Fruit fly (Drosophila melanogaster) whole organism, embryonic: ENCODE data around the gene Spt3.
A peak's percentile ranks its signal among the peaks of the same experiment; 100 is the strongest.

Experiments
- Aef1 ChIP-seq: fragments of 200-800 bp; sonication (Bioruptor generic); IDR thresholded peaks from 3 replicates; pipeline ENCODE4 v1.3.6; 2022; ENCODE audit warnings: missing biosample characterization, missing genetic modification characterization
- Bdp1 ChIP-seq: fragments of 200-800 bp; sonication (Bioruptor generic); optimal IDR thresholded peaks from 3 replicates; lab custom pipeline; 2016; ENCODE audit warnings: missing biosample characterization, missing genetic modification characterization
- CG10274 ChIP-seq: fragments of 200-800 bp; sonication (Bioruptor generic); optimal IDR thresholded peaks from 3 replicates; lab custom pipeline; 2017; ENCODE audit warnings: missing biosample characterization, mild to moderate bottlenecking, missing genetic modification characterization
- CG11085 ChIP-seq: fragments of 200-800 bp; sonication (Bioruptor generic); IDR thresholded peaks from 2 replicates; pipeline ENCODE4 v1.3.6; 2022; ENCODE audit warnings: missing biosample characterization, missing genetic modification characterization
- CG12299 ChIP-seq: fragments of 200-800 bp; sonication (Bioruptor generic); optimal IDR thresholded peaks from 2 replicates; lab custom pipeline; 2018; ENCODE audit warnings: missing biosample characterization, mild to moderate bottlenecking, missing genetic modification characterization
- CG18476 ChIP-seq: fragments of 200-800 bp; sonication (Bioruptor generic); optimal IDR thresholded peaks from 2 replicates; lab custom pipeline; 2016; ENCODE audit warnings: missing biosample characterization, mild to moderate bottlenecking, missing genetic modification characterization
- CG2120 ChIP-seq: fragments of 200-800 bp; sonication (Bioruptor generic); optimal IDR thresholded peaks from 3 replicates; lab custom pipeline; 2016; ENCODE audit warnings: missing biosample characterization, missing genetic modification characterization
- CG2202 ChIP-seq: fragments of 200-800 bp; sonication (Bioruptor generic); optimal IDR thresholded peaks from 2 replicates; lab custom pipeline; 2018; ENCODE audit warnings: missing biosample characterization, mild to moderate bottlenecking, missing genetic modification characterization
- CG2889 ChIP-seq: fragments of 200-800 bp; sonication (Bioruptor generic); IDR thresholded peaks from 3 replicates; pipeline ENCODE4 v1.3.6; 2022; ENCODE audit warnings: missing biosample characterization, missing genetic modification characterization
- CG3163 ChIP-seq: fragments of 200-800 bp; sonication (Bioruptor generic); optimal IDR thresholded peaks from 3 replicates; lab custom pipeline; 2016; ENCODE audit warnings: missing biosample characterization, missing genetic modification characterization
- CG8281 ChIP-seq: fragments of 200-800 bp; sonication (Bioruptor generic); optimal IDR thresholded peaks from 2 replicates; lab custom pipeline; 2018; ENCODE audit warnings: missing biosample characterization, mild to moderate bottlenecking, missing genetic modification characterization, moderate library complexity
- CG9609 ChIP-seq: fragments of 200-800 bp; sonication (Bioruptor generic); optimal IDR thresholded peaks from 3 replicates; lab custom pipeline; 2016; ENCODE audit warnings: missing biosample characterization, missing genetic modification characterization
- D19A ChIP-seq: fragments of 200-800 bp; optimal IDR thresholded peaks from 3 replicates; lab custom pipeline; 2019; ENCODE audit warnings: missing biosample characterization, mild to moderate bottlenecking, missing genetic modification characterization, moderate library complexity
- Drgx ChIP-seq: fragments of 200-800 bp; sonication (Bioruptor generic); IDR thresholded peaks from 2 replicates; pipeline ENCODE4 v1.3.6; 2022; ENCODE audit warnings: missing biosample characterization, missing genetic modification characterization
- E2f2 ChIP-seq: fragments of 200-800 bp; sonication (Bioruptor generic); IDR thresholded peaks from 2 replicates; pipeline ENCODE4 v1.3.6; 2022; ENCODE audit warnings: missing biosample characterization, missing genetic modification characterization
- Eip74EF ChIP-seq, 2 experiments: fragments of 200-800 bp in 1 of 2; fragments of >200 bp in 1 of 2; sonication (Bioruptor generic) in 1 of 2; optimal IDR thresholded peaks; 2 replicates each; lab custom pipeline; 2017 to 2019; ENCODE audit warnings: missing biosample characterization in 2 of 2, missing genetic modification characterization in 2 of 2, mild to moderate bottlenecking in 1 of 2, moderate library complexity in 1 of 2
- HLH54F ChIP-seq: fragments of 200-800 bp; sonication (Bioruptor generic); optimal IDR thresholded peaks from 3 replicates; lab custom pipeline; 2016; ENCODE audit warnings: missing biosample characterization, missing genetic modification characterization
- Jarid2 ChIP-seq: fragments of 200-800 bp; sonication (Bioruptor generic); optimal IDR thresholded peaks from 3 replicates; lab custom pipeline; 2017; ENCODE audit warnings: mild to moderate bottlenecking, missing biosample characterization, missing genetic modification reagents, missing genetic modification characterization
- Max ChIP-seq: fragments of 200-800 bp; sonication (Bioruptor generic); optimal IDR thresholded peaks from 2 replicates; lab custom pipeline; 2016; ENCODE audit warnings: missing biosample characterization, mild to moderate bottlenecking, missing genetic modification characterization
- Trl ChIP-seq, 3 experiments: fragments of >200 bp in 2 of 3; fragments of 200-800 bp in 1 of 3; sonication (Bioruptor generic) in 1 of 3; optimal IDR thresholded peaks; 2 replicates in 1 of 3; 3 replicates in 2 of 3; lab custom pipeline; 2016 to 2017; ENCODE audit warnings: missing biosample characterization in 1 of 3, missing genetic modification characterization in 1 of 3
- Xrp1 ChIP-seq: fragments of 200-800 bp; sonication (Bioruptor generic); IDR thresholded peaks from 2 replicates; pipeline ENCODE4 v1.3.6; 2022; ENCODE audit warnings: missing biosample characterization, missing genetic modification characterization
- ara ChIP-seq: fragments of 200-800 bp; sonication (Bioruptor generic); IDR thresholded peaks from 2 replicates; pipeline ENCODE4 v1.3.6; 2022; ENCODE audit warnings: missing biosample characterization, missing genetic modification characterization
- bsh ChIP-seq, 2 experiments: fragments of 200-800 bp; sonication (Bioruptor generic); optimal IDR thresholded peaks; 2 replicates each; lab custom pipeline; 2017 to 2018; ENCODE audit warnings: mild to moderate bottlenecking in 2 of 2, missing biosample characterization in 2 of 2, missing genetic modification characterization in 2 of 2, moderate library complexity in 1 of 2
- chinmo ChIP-seq: fragments of 200-800 bp; sonication (Bioruptor generic); IDR thresholded peaks from 4 replicates; pipeline ENCODE4 v1.3.6; 2022; ENCODE audit warnings: missing biosample characterization, missing genetic modification characterization; ENCODE audit not compliant: partially characterized antibody
- exex ChIP-seq: fragments of 200-800 bp; sonication (Bioruptor generic); optimal IDR thresholded peaks from 4 replicates; lab custom pipeline; 2018; ENCODE audit warnings: missing biosample characterization, mild to moderate bottlenecking, missing genetic modification characterization, moderate library complexity
- ftz-f1 ChIP-seq: fragments of 200-800 bp; sonication (Bioruptor generic); optimal IDR thresholded peaks from 2 replicates; lab custom pipeline; 2016; ENCODE audit warnings: missing biosample characterization, missing genetic modification characterization
- gsb ChIP-seq: fragments of 200-800 bp; sonication (Bioruptor generic); IDR thresholded peaks from 2 replicates; pipeline ENCODE4 v1.3.6; 2022; ENCODE audit warnings: missing biosample characterization, missing genetic modification characterization
- gt ChIP-seq: fragments of 200-800 bp; sonication (Bioruptor generic); IDR thresholded peaks from 2 replicates; pipeline ENCODE4 v1.3.6; 2022; ENCODE audit warnings: missing biosample characterization, missing genetic modification characterization
- hth ChIP-seq: fragments of >200 bp; optimal IDR thresholded peaks from 2 replicates; lab custom pipeline; 2017; ENCODE audit warnings: inconsistent platforms
- lab ChIP-seq: fragments of 200-800 bp; sonication (Bioruptor generic); optimal IDR thresholded peaks from 3 replicates; lab custom pipeline; 2017; ENCODE audit warnings: missing biosample characterization, missing genetic modification characterization, mild to moderate bottlenecking, moderate library complexity, missing genetic modification reagents
- lbe ChIP-seq: fragments of 200-800 bp; sonication (Bioruptor generic); optimal IDR thresholded peaks from 2 replicates; lab custom pipeline; 2016; ENCODE audit warnings: missing biosample characterization, mild to moderate bottlenecking, missing genetic modification characterization
- lilli ChIP-seq: fragments of 200-800 bp; sonication (Bioruptor generic); optimal IDR thresholded peaks from 3 replicates; lab custom pipeline; 2016; ENCODE audit warnings: missing biosample characterization, missing genetic modification characterization
- mirr ChIP-seq: fragments of 200-800 bp; sonication (Bioruptor generic); optimal IDR thresholded peaks from 3 replicates; lab custom pipeline; 2018; ENCODE audit warnings: missing biosample characterization, mild to moderate bottlenecking, missing genetic modification characterization
- nom ChIP-seq: fragments of 200-800 bp; sonication (Bioruptor generic); optimal IDR thresholded peaks from 2 replicates; lab custom pipeline; 2017; ENCODE audit warnings: missing biosample characterization, missing genetic modification characterization, mild to moderate bottlenecking, moderate library complexity, missing genetic modification reagents
- pan ChIP-seq, 4 experiments: fragments of >200 bp in 3 of 4; fragments of 200-800 bp in 1 of 4; sonication (Bioruptor generic) in 1 of 4; optimal IDR thresholded peaks in 3 of 4; IDR thresholded peaks in 1 of 4; 2 replicates each; pipeline versions ENCODE4 v1.3.6 to Lab custom; 2017 to 2022; ENCODE audit warnings: missing biosample characterization in 2 of 4, missing genetic modification characterization in 2 of 4, mixed read lengths in 1 of 4
- pho ChIP-seq: fragments of 200-800 bp; sonication (Bioruptor generic); optimal IDR thresholded peaks from 2 replicates; lab custom pipeline; 2016; ENCODE audit warnings: missing biosample characterization, missing genetic modification characterization
- sens ChIP-seq: fragments of 200-800 bp; sonication (Bioruptor generic); peaks from one replicate; lab custom pipeline; 2016; ENCODE audit warnings: missing biosample characterization, missing genetic modification characterization
- tna ChIP-seq: fragments of 200-800 bp; sonication (Bioruptor generic); IDR thresholded peaks from 2 replicates; pipeline ENCODE4 v1.3.6; 2022; ENCODE audit warnings: missing biosample characterization, missing genetic modification characterization; ENCODE audit not compliant: partially characterized antibody
- wor ChIP-seq: fragments of 200-800 bp; sonication (Bioruptor generic); IDR thresholded peaks from 2 replicates; pipeline ENCODE4 v1.3.6; 2022; ENCODE audit warnings: missing biosample characterization, missing genetic modification characterization
- z ChIP-seq: fragments of 200-800 bp; sonication (Bioruptor generic); IDR thresholded peaks from 3 replicates; pipeline ENCODE4 v1.3.6; 2022; ENCODE audit warnings: missing biosample characterization, missing genetic modification characterization

The Spt3 gene

dm6 chr3R:11979879-11980571, 36.9 kb upstream of the Spt3 start, which contains the start of gene CG18547:
Gene CG18547, minus strand, starts transcription at chr3R:11980390.
- peak; percentile 76 for TF ChIP-seq sens (GFP tag; lab: Kevin White, UChicago)
- TF ChIP-seq bsh (GFP tag; optimal IDR thresholded peaks at IDR 0.05; lab: Kevin White, UChicago): peak in 1 of 2 experiments; percentile 8
- TF ChIP-seq CG12299: no peak
- TF ChIP-seq Drgx (GFP tag; lab: Robert Waterston, UW): peak; percentile 53
- no peak for TF ChIP-seq E2f2
- TF ChIP-seq CG8281 (tag; lab: Kevin White, UChicago): no peak
- TF ChIP-seq CG2120 (GFP tag; lab: Kevin White, UChicago): peak; percentile 0
- peak; percentile 61 to 74 for TF ChIP-seq Trl (optimal IDR thresholded peaks at IDR 0.05; lab: Kevin White, UChicago)
- no peak for TF ChIP-seq Trl (GFP tag; optimal IDR thresholded peaks at IDR 0.05; lab: Kevin White, UChicago)
- TF ChIP-seq CG9609 (GFP tag; lab: Kevin White, UChicago): no peak
- peak; percentile 34 for TF ChIP-seq exex (tag; lab: Kevin White, UChicago)
- TF ChIP-seq pho (GFP tag; lab: Kevin White, UChicago): no peak
- TF ChIP-seq z (GFP tag; lab: Robert Waterston, UW): 0 out of 3 replicates have a peak, but pooled peaks have one; percentile 36
- TF ChIP-seq mirr: no peak
- TF ChIP-seq Eip74EF (GFP tag; optimal IDR thresholded peaks at IDR 0.05; lab: Kevin White, UChicago): no peak
- peak; percentile 0 for TF ChIP-seq lilli
- peak; percentile 66 for TF ChIP-seq Jarid2 (GFP tag; lab: Kevin White, UChicago)
- peak; percentile 29 for TF ChIP-seq CG10274 (GFP tag; lab: Kevin White, UChicago)
- TF ChIP-seq CG18476 (GFP tag; lab: Kevin White, UChicago): no peak
- TF ChIP-seq gt (GFP tag; lab: Robert Waterston, UW): no peak
- TF ChIP-seq hth (lab: Kevin White, UChicago): no peak
- TF ChIP-seq nom (GFP tag; lab: Kevin White, UChicago): peak; percentile 37
- TF ChIP-seq Xrp1 (GFP tag; lab: Robert Waterston, UW): peak; percentile 29; the same call in 1 of the 2 replicates
- TF ChIP-seq chinmo (GFP tag; lab: Robert Waterston, UW): 0 out of 4 replicates have a peak, but pooled peaks have one; percentile 53
- TF ChIP-seq D19A (tag; lab: Kevin White, UChicago): peak; percentile 2
- TF ChIP-seq CG3163 (GFP tag; lab: Kevin White, UChicago): peak; percentile 92
- TF ChIP-seq lab (GFP tag; lab: Kevin White, UChicago): peak; percentile 2
- TF ChIP-seq, all 482 proteins: peak for 16

- TF ChIP-seq CG2202 (tag; lab: Kevin White, UChicago): no peak
- peak; percentile 75 for TF ChIP-seq exex (tag; lab: Kevin White, UChicago)
- TF ChIP-seq tna: no peak
- no peak for TF ChIP-seq wor
- TF ChIP-seq CG2889 (GFP tag; lab: Robert Waterston, UW): no peak
These were observed 35.0 kb upstream of the Spt3 start, which contains the start of gene CG12224 for dm6 chr3R:11981962-11982361. Gene CG12224, minus strand, starts transcription at chr3R:11982062.

dm6 chr3R:11982547-11982946, 34.4 kb upstream of the Spt3 start:
- TF ChIP-seq Max (GFP tag; lab: Kevin White, UChicago) (no peak), Aef1 (GFP tag; lab: Robert Waterston, UW) (no peak), pan (optimal IDR thresholded peaks at IDR 0.05; lab: Kevin White, UChicago) (no peak), pan (GFP tag; optimal IDR thresholded peaks at IDR 0.05 in 1 of 2, IDR thresholded peaks at IDR 0.05 in 1 of 2) (no peak), lbe (GFP tag; lab: Kevin White, UChicago) (peak; percentile 4), Jarid2 (GFP tag; lab: Kevin White, UChicago) (peak; percentile 15), gsb (GFP tag; lab: Robert Waterston, UW) (no peak), Bdp1 (GFP tag; lab: Kevin White, UChicago) (no peak), ftz-f1 (GFP tag; lab: Kevin White, UChicago) (no peak), Trl (optimal IDR thresholded peaks at IDR 0.05; lab: Kevin White, UChicago) (peak; percentile 54 to 74), Trl (GFP tag; optimal IDR thresholded peaks at IDR 0.05; lab: Kevin White, UChicago) (no peak), tna (no peak), nom (GFP tag; lab: Kevin White, UChicago) (peak; percentile 25), CG11085 (GFP tag; lab: Robert Waterston, UW) (no peak), ara (no peak), HLH54F (GFP tag; lab: Kevin White, UChicago) (no peak)
